Worm (Caenorhabditis elegans) whole organism, L2 larva: ENCODE results near the gene Y50D4B.2.

Source experiments
- C34F6.9 ChIP-seq: fragments of 150-350 bp; optimal IDR thresholded peaks from 2 replicates; lab custom pipeline; 2014; ENCODE audit warnings: missing biosample characterization, missing genetic modification characterization
- F13H6.1 ChIP-seq: sonication (generic microtip); optimal IDR thresholded peaks from 2 replicates; lab custom pipeline; 2016; ENCODE audit warnings: missing genetic modification characterization, missing compliant biosample characterization
- R02D3.7 ChIP-seq: fragments of 150-350 bp; optimal IDR thresholded peaks from 2 replicates; lab custom pipeline; 2014; ENCODE audit warnings: missing biosample characterization, missing genetic modification characterization
- Y55F3AM.14 ChIP-seq: fragments of 200-800 bp; sonication (Bioruptor generic); optimal IDR thresholded peaks from 2 replicates; lab custom pipeline; 2018; ENCODE audit warnings: mild to moderate bottlenecking, missing genetic modification characterization, missing compliant biosample characterization
- aly-2 ChIP-seq: fragments of 150-350 bp; optimal IDR thresholded peaks from 2 replicates; lab custom pipeline; 2014; ENCODE audit warnings: missing biosample characterization, missing genetic modification characterization
- ama-1 ChIP-seq: fragments of 150-350 bp; optimal IDR thresholded peaks from 2 replicates; lab custom pipeline; 2018; ENCODE audit warnings: inconsistent platforms
- blmp-1 ChIP-seq: sonication (generic microtip); optimal IDR thresholded peaks from 2 replicates; lab custom pipeline; 2017; ENCODE audit warnings: missing genetic modification characterization, mild to moderate bottlenecking, missing compliant biosample characterization, antibody characterized with exemption, moderate library complexity; ENCODE audit not compliant: insufficient read depth
- ceh-16 ChIP-seq: fragments of 150-350 bp; optimal IDR thresholded peaks from 2 replicates; lab custom pipeline; 2014; ENCODE audit warnings: missing biosample characterization, missing genetic modification characterization
- ceh-82 ChIP-seq: fragments of 150-350 bp; optimal IDR thresholded peaks from 2 replicates; lab custom pipeline; 2014; ENCODE audit warnings: missing biosample characterization, missing genetic modification characterization
- crh-2 ChIP-seq: sonication (generic microtip); optimal IDR thresholded peaks from 2 replicates; lab custom pipeline; 2017; ENCODE audit warnings: missing biosample characterization, missing genetic modification characterization
- egl-27 ChIP-seq: sonication (generic microtip); optimal IDR thresholded peaks from 3 replicates; lab custom pipeline; 2017; ENCODE audit warnings: missing biosample characterization, missing genetic modification reagents, missing genetic modification characterization
- elt-1 ChIP-seq: fragments of 150-350 bp; optimal IDR thresholded peaks from 2 replicates; lab custom pipeline; 2014; ENCODE audit warnings: missing biosample characterization, missing genetic modification characterization
- elt-3 ChIP-seq: sonication (generic microtip); optimal IDR thresholded peaks from 2 replicates; lab custom pipeline; 2017; ENCODE audit warnings: missing biosample characterization, missing genetic modification characterization
- fos-1 ChIP-seq: fragments of 150-350 bp; optimal IDR thresholded peaks from 2 replicates; lab custom pipeline; 2014; ENCODE audit warnings: missing biosample characterization, missing genetic modification characterization
- lin-11 ChIP-seq: fragments of 150-350 bp; sonication (generic microtip); optimal IDR thresholded peaks from 2 replicates; lab custom pipeline; 2014; ENCODE audit warnings: missing biosample characterization, missing genetic modification characterization, inconsistent platforms, mixed read lengths
- lin-13 ChIP-seq: fragments of 150-350 bp; optimal IDR thresholded peaks from 2 replicates; lab custom pipeline; 2014; ENCODE audit warnings: missing biosample characterization, missing genetic modification reagents, missing genetic modification characterization
- lin-39 ChIP-seq: fragments of 150-350 bp; optimal IDR thresholded peaks from 2 replicates; lab custom pipeline; 2014; ENCODE audit warnings: missing biosample characterization, missing genetic modification reagents, missing genetic modification characterization
- mbf-1 ChIP-seq: sonication (generic microtip); optimal IDR thresholded peaks from 2 replicates; lab custom pipeline; 2017; ENCODE audit warnings: missing biosample characterization, missing genetic modification characterization
- mdl-1 ChIP-seq, 2 experiments: fragments of 150-350 bp in 1 of 2; sonication (generic microtip) in 1 of 2; optimal IDR thresholded peaks; 2 replicates each; lab custom pipeline; 2017; ENCODE audit warnings: missing biosample characterization in 2 of 2, missing genetic modification characterization in 2 of 2
- nhr-11 ChIP-seq: fragments of 150-350 bp; optimal IDR thresholded peaks from 2 replicates; lab custom pipeline; 2014; ENCODE audit warnings: missing biosample characterization, missing genetic modification characterization
- nhr-23 ChIP-seq: fragments of 150-350 bp; optimal IDR thresholded peaks from 2 replicates; lab custom pipeline; 2014; ENCODE audit warnings: missing biosample characterization, missing genetic modification reagents, missing genetic modification characterization
- nhr-237 ChIP-seq: fragments of 150-350 bp; optimal IDR thresholded peaks from 2 replicates; lab custom pipeline; 2014; ENCODE audit warnings: missing biosample characterization, missing genetic modification characterization
- nhr-77 ChIP-seq: fragments of 150-350 bp; optimal IDR thresholded peaks from 2 replicates; lab custom pipeline; 2014; ENCODE audit warnings: missing biosample characterization, missing genetic modification characterization
- peb-1 ChIP-seq: fragments of 150-350 bp; optimal IDR thresholded peaks from 2 replicates; lab custom pipeline; 2014; ENCODE audit warnings: missing biosample characterization, missing genetic modification characterization
- sem-4 ChIP-seq: fragments of 150-350 bp; optimal IDR thresholded peaks from 2 replicates; lab custom pipeline; 2014; ENCODE audit warnings: missing biosample characterization, missing genetic modification reagents, missing genetic modification characterization
- skn-1 ChIP-seq: sonication (generic microtip); optimal IDR thresholded peaks from 2 replicates; lab custom pipeline; 2017; ENCODE audit warnings: missing biosample characterization, missing genetic modification characterization
- sma-3 ChIP-seq: sonication (generic microtip); optimal IDR thresholded peaks from 2 replicates; lab custom pipeline; 2016; ENCODE audit warnings: missing genetic modification reagents, missing genetic modification characterization, missing compliant biosample characterization
- sma-9 ChIP-seq, 2 experiments: fragments of 150-350 bp in 1 of 2; sonication (generic microtip) in 1 of 2; optimal IDR thresholded peaks; 2 replicates each; lab custom pipeline; 2014 to 2016; ENCODE audit warnings: missing genetic modification characterization in 2 of 2, mild to moderate bottlenecking in 1 of 2, missing biosample characterization in 1 of 2, missing compliant biosample characterization in 1 of 2, missing genetic modification reagents in 1 of 2, moderate library complexity in 1 of 2
- unc-55 ChIP-seq: fragments of 150-350 bp; sonication (generic microtip); optimal IDR thresholded peaks from 3 replicates; lab custom pipeline; 2014; ENCODE audit warnings: missing biosample characterization, missing genetic modification reagents, missing genetic modification characterization
- zag-1 ChIP-seq: fragments of 150-350 bp; optimal IDR thresholded peaks from 2 replicates; lab custom pipeline; 2014; ENCODE audit warnings: missing biosample characterization, missing genetic modification characterization
- ztf-1 ChIP-seq: fragments of 200-800 bp; sonication (Bioruptor generic); conservative IDR thresholded peaks from 2 replicates; pipeline ENCODE4 v1.3.6; 2022; ENCODE audit warnings: missing genetic modification characterization, missing compliant biosample characterization
- ztf-4 ChIP-seq: fragments of 150-350 bp; optimal IDR thresholded peaks from 2 replicates; lab custom pipeline; 2014; ENCODE audit warnings: missing biosample characterization, missing genetic modification characterization

Gene Y50D4B.2

DNA sequence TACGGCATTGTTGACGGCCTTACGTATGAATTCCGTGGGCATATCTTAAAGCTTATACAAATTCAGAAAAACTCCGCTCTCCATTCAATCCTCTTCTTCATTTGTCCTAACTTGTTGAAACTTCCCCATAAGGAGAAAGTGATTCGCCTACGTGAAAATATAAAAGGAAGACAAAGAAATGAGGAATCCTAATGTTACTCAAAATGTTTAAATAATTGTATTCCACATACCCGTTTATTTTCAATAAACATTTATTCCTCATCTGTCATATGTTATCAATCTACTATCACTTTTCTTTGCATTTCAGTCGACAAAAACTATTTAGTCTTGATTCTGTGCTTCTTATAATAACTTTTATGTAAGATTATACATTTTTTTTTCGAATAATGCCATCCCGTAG lies 12.4 kb upstream of the Y50D4B.2 start, which contains the start of gene clec-203:
TSS of gene clec-203 (plus strand) at position 301 of the 400 bp plus-strand sequence.
- TF ChIP-seq ceh-82 (tag; lab: Kevin White, UChicago), result no peak
- TF ChIP-seq sem-4 (tag; lab: Kevin White, UChicago), result no peak
- TF ChIP-seq elt-3 (tag; lab: Kevin White, UChicago), result no peak
- TF ChIP-seq mbf-1, result no peak

DNA sequence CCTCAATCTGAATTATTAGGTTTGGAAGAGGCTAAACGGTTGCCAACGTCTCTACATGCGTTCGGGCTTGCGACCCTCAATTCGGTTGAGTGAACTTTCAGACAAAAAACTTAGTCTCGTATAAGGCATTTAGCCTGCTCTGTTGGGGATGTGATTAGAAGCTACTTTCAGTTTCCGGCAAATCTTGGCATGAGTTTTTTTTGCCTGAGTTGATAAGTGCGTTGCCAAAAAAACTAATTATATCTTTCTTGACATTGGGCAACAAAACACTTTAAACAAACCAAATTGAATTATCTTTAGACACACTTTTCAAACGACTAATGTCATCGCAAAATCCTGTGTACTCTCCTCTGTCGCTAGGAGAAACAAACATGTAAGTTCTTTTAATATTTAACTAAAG lies 8.0 kb upstream of the Y50D4B.2 start, which contains the start of gene Y50D4B.4:
TSS of gene Y50D4B.4 (plus strand) at position 301 of the 400 bp plus-strand sequence.
- TF ChIP-seq elt-1 (tag; lab: Kevin White, UChicago) (no peak), ama-1 (lab: Kevin White, UChicago) (no peak), nhr-11 (no peak), Y55F3AM.14 (GFP tag; lab: Kevin White, UChicago) (no peak), sma-3 (GFP tag; lab: Kevin White, UChicago) (no peak), F13H6.1 (tag; lab: Kevin White, UChicago) (no peak), lin-13 (GFP tag; lab: Kevin White, UChicago) (no peak), mbf-1 (no peak), crh-2 (tag; lab: Kevin White, UChicago) (no peak), nhr-237 (tag; lab: Kevin White, UChicago) (no peak), aly-2 (tag; lab: Kevin White, UChicago) (no peak), nhr-77 (no peak), peb-1 (tag; lab: Kevin White, UChicago) (no peak), ztf-4 (tag; lab: Kevin White, UChicago) (no peak), sem-4 (tag; lab: Kevin White, UChicago) (no peak), zag-1 (tag; lab: Kevin White, UChicago) (no peak)

DNA sequence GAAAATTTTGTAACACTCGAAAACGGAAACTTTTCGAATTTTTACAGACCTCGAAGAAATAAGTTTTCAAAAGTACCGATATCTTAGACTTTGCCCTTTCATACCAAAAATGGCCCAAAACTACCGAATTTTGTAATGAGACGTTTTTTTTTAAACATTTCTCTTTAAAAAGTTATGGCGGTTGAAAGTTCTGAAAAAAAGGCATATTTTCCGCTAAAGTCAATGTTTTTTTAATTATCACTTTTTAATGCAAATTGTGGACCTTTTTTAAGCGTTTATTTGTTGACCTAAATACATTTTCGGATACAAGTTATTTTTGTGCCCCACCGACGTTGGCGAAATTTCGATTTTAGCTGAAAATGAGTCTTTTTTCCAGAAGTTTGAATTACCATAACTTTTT lies 2.2 kb downstream of the Y50D4B.2 start:
- no peak for TF ChIP-seq nhr-11
- no peak for TF ChIP-seq mbf-1
- TF ChIP-seq fos-1 (tag; lab: Kevin White, UChicago), result no peak
- TF ChIP-seq mdl-1 (tag; optimal IDR thresholded peaks at IDR 0.05; lab: Kevin White, UChicago), result no peak

DNA sequence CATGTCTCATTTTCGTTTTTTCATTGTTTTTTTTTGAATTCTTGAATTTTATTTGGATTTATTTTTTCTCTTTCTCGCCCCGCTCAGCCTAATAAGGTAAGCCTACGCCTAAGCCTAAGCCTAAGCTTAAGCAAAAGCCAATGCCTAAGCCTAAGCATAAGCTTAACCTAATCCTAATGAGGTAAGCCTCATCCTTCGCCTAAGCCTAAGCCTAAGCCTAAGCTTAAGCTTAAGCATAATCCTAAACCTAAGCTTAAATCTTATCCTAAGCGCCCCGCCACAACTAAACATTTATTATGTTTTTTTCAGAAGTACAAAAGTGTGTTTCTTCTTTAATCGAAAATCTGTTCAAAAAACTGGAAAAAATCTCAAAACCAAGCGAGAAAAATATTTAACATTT lies 11.8 kb downstream of the Y50D4B.2 start:
- no peak for TF ChIP-seq Y55F3AM.14 (GFP tag; lab: Kevin White, UChicago)
- TF ChIP-seq mbf-1, result no peak
- TF ChIP-seq lin-11 (tag; lab: Kevin White, UChicago), result no peak
- TF ChIP-seq nhr-11, result no peak
- TF ChIP-seq blmp-1 (tag; lab: Kevin White, UChicago), result no peak
- no peak for TF ChIP-seq elt-3 (tag; lab: Kevin White, UChicago)
- no peak for TF ChIP-seq nhr-237 (tag; lab: Kevin White, UChicago)
- TF ChIP-seq lin-39 (tag; lab: Kevin White, UChicago), result no peak

DNA sequence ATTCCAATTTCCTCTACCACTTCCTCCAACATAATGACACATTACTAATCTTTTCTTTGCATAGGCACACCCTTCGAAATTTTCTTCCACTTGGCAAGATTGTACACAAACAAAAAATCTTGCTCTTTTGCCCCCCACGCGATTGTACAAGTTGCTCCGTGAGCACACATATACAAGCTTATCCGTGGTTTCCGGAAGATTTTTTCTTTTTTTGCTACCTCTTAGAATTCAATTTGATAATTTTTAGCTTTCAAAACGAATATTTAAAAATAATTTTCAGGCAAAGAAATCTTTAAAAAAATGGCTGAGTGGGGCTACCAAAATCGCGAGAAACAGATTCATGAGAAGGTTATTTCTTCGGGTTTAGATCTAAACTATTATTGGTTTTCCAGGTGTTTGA lies 12.3 kb downstream of the Y50D4B.2 start, which contains the start of gene Y50D4B.1:
TSS of gene Y50D4B.1 (plus strand) at position 301 of the 400 bp plus-strand sequence.
- TF ChIP-seq ceh-16 (tag; lab: Kevin White, UChicago) (no peak), zag-1 (tag; lab: Kevin White, UChicago) (no peak), aly-2 (tag; lab: Kevin White, UChicago) (no peak), nhr-23 (tag; lab: Kevin White, UChicago) (no peak), sma-9 (GFP tag; optimal IDR thresholded peaks at IDR 0.05; lab: Kevin White, UChicago) (no peak), sma-9 (tag; optimal IDR thresholded peaks at IDR 0.05; lab: Kevin White, UChicago) (no peak), nhr-11 (no peak), unc-55 (GFP tag; lab: Kevin White, UChicago) (no peak)

DNA sequence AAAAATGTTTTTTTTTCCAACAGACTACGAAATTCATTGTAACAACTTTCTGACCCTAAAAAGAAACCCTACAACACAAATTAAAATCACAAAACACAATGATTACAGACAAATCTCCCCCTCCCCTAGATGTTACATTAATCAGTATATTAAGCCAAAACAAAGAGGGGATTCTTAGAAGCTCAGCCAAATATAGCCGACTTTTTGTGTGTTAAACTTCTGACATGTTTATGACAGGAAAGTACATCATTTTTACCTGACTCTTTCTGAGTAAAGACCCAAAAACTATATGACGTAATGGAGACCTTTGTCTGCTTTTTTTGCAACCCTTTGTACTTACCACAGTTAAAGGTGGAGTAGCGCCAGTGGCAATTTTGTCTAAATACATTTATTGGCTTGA lies 19.7 kb downstream of the Y50D4B.2 start:
- TF ChIP-seq ztf-1 (no peak), Y55F3AM.14 (GFP tag; lab: Kevin White, UChicago) (no peak), nhr-23 (tag; lab: Kevin White, UChicago) (no peak), peb-1 (tag; lab: Kevin White, UChicago) (no peak), crh-2 (tag; lab: Kevin White, UChicago) (no peak), egl-27 (tag; lab: Kevin White, UChicago) (no peak), ceh-82 (tag; lab: Kevin White, UChicago) (no peak), ztf-4 (tag; lab: Kevin White, UChicago) (no peak), C34F6.9 (tag; lab: Kevin White, UChicago) (no peak), nhr-237 (tag; lab: Kevin White, UChicago) (no peak), unc-55 (GFP tag; lab: Kevin White, UChicago) (no peak), skn-1 (tag; lab: Kevin White, UChicago) (no peak), lin-11 (tag; lab: Kevin White, UChicago) (no peak), R02D3.7 (tag; lab: Kevin White, UChicago) (no peak)
